Worm (Caenorhabditis elegans): Measurements from ENCODE around the gene tat-3.

DNA sequence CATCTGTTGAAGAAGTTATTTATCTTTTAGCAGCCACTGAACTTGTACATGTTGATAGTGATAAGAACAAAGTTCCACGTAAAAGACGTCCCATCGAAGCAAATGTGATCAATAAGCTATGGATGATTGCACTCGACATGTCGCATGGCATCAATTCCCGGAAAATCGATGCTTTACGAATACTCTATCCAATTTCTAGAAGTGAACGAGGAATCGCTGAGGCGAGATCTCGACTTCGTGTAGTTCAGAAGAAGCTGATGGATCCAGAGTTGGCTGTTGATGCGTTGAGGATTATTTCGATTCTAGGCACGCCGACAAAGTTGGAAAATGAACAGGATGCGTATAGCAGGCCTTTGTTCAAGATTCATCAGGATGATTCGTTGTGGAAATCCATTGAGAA, 39.2 kb upstream of the tat-3 start:
- no peak for TF ChIP-seq ztf-29 (GFP tag; IDR thresholded peaks at IDR 0.05)
- no peak for TF ChIP-seq ref-1 (GFP tag; conservative IDR thresholded peaks at IDR 0.05)
- TF ChIP-seq ztf-23 (GFP tag; IDR thresholded peaks at IDR 0.05) = no peak
- no peak for TF ChIP-seq T22C8.4 (GFP tag; IDR thresholded peaks at IDR 0.05)
- no peak for TF ChIP-seq tab-1 (GFP tag; IDR thresholded peaks at IDR 0.05)
- TF ChIP-seq flt-1 (GFP tag; IDR thresholded peaks at IDR 0.05) = no peak
- no peak for TF ChIP-seq cog-1 (tag; optimal IDR thresholded peaks at IDR 0.05)
